Worm (Caenorhabditis elegans): ENCODE results near the gene sma-4.

The sma-4 gene

ce11 chrIII:5814799-5815198 lies 1.2 kb upstream of the sma-4 start, which contains the start of gene R12B2.7 (continued):
- TF ChIP-seq efl-1 (optimal IDR thresholded peaks at IDR 0.05) (peak in 1 of 2 experiments; percentile 14), efl-1 (GFP tag; optimal IDR thresholded peaks at IDR 0.05 in 1 of 2) (peak in 1 of 2 experiments; percentile 58)

- TF ChIP-seq unc-86 (tag; optimal IDR thresholded peaks at IDR 0.05): peak; percentile 18
- TF ChIP-seq ceh-90 (tag; optimal IDR thresholded peaks at IDR 0.05): no peak
- TF ChIP-seq ama-1 (optimal IDR thresholded peaks at IDR 0.05): no peak
- no peak for TF ChIP-seq fkh-10 (GFP tag; optimal IDR thresholded peaks at IDR 0.05)
- TF ChIP-seq nhr-77 (tag; optimal IDR thresholded peaks at IDR 0.05): no peak
- TF ChIP-seq sptf-1 (tag; optimal IDR thresholded peaks at IDR 0.05): no peak
- TF ChIP-seq elt-2 (tag; optimal IDR thresholded peaks at IDR 0.05): no peak
- no peak for TF ChIP-seq nhr-84 (tag; optimal IDR thresholded peaks at IDR 0.05)
- TF ChIP-seq skn-1 (tag; optimal IDR thresholded peaks at IDR 0.05): no peak
- TF ChIP-seq alr-1 (tag; optimal IDR thresholded peaks at IDR 0.05; ENCODE audit: borderline replicate concordance): no peak
- no peak for TF ChIP-seq ceh-88 (GFP tag; IDR thresholded peaks at IDR 0.05)
- TF ChIP-seq dpl-1 (GFP tag; optimal IDR thresholded peaks at IDR 0.05): no peak
- no peak for TF ChIP-seq nhr-12 (tag; optimal IDR thresholded peaks at IDR 0.05)
- TF ChIP-seq lin-14 (GFP tag; optimal IDR thresholded peaks at IDR 0.05): peak; percentile 56
- no peak for TF ChIP-seq F16B12.6 (tag; optimal IDR thresholded peaks at IDR 0.05)
These were observed 6.8 kb downstream of the sma-4 start for ce11 chrIII:5822816-5823215.

DNA sequence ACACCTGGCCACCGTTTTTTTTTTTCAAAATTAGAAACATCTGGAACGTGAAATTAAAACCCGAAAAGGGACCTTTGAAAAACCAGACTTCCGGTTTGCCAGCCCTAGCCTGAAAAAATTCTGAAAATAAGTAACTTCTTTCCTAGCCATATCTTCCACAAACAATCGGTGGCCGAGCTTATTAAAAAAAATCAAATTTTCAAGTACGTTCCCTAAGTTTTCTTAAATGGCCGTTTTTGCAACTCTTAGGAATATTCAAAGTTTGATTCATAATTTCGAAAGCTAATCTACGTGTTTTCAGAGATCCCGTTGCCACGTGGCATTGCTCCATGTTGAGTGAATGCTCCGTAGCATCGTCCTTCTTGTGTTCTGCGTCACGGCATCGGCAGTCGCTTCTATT lies 7.6 kb downstream of the sma-4 start, which contains the start of gene R12B2.8:
Gene R12B2.8 (plus strand): TSS at position 301 of the 400 bp plus-strand sequence.
- no peak for TF ChIP-seq nhr-84 (tag; optimal IDR thresholded peaks at IDR 0.05)
- no peak for TF ChIP-seq aly-2 (tag; optimal IDR thresholded peaks at IDR 0.05)
- TF ChIP-seq unc-98 (GFP tag; IDR thresholded peaks at IDR 0.05): no peak
- no peak for TF ChIP-seq mab-9 (GFP tag; IDR thresholded peaks at IDR 0.05)
- no peak for TF ChIP-seq skn-1 (tag; optimal IDR thresholded peaks at IDR 0.05)
- TF ChIP-seq dpl-1 (GFP tag; optimal IDR thresholded peaks at IDR 0.05): no peak
- no peak for TF ChIP-seq unc-86 (tag; optimal IDR thresholded peaks at IDR 0.05)
- TF ChIP-seq snpc-4 (tag; optimal IDR thresholded peaks at IDR 0.05): no peak

- TF ChIP-seq ama-1 (optimal IDR thresholded peaks at IDR 0.05) (no peak), fkh-4 (tag; optimal IDR thresholded peaks at IDR 0.05; ENCODE audit: borderline replicate concordance) (peak; percentile 34), dsc-1 (tag; optimal IDR thresholded peaks at IDR 0.05) (peak; percentile 85), pag-3 (tag; optimal IDR thresholded peaks at IDR 0.05; ENCODE audit: borderline replicate concordance, insufficient read depth) (no peak), hlh-4 (tag; optimal IDR thresholded peaks at IDR 0.05) (no peak), lin-14 (GFP tag; optimal IDR thresholded peaks at IDR 0.05) (peak; percentile 58), nhr-47 (tag; optimal IDR thresholded peaks at IDR 0.05) (no peak), unc-86 (tag; optimal IDR thresholded peaks at IDR 0.05) (peak; percentile 72), zip-4 (GFP tag; optimal IDR thresholded peaks at IDR 0.05) (no peak), ces-1 (GFP tag; optimal IDR thresholded peaks at IDR 0.05) (no peak), ets-5 (GFP tag; IDR thresholded peaks at IDR 0.05) (no peak), nhr-20 (tag; optimal IDR thresholded peaks at IDR 0.05) (no peak), nhr-77 (tag; optimal IDR thresholded peaks at IDR 0.05) (no peak), mab-9 (GFP tag; IDR thresholded peaks at IDR 0.05) (no peak), jun-1 (tag; optimal IDR thresholded peaks at IDR 0.05) (no peak), lin-39 (tag; optimal IDR thresholded peaks at IDR 0.05) (no peak), grh-1 (GFP tag; IDR thresholded peaks at IDR 0.05) (no peak), rnt-1 (tag; optimal IDR thresholded peaks at IDR 0.05) (no peak)
These were observed 8.5 kb downstream of the sma-4 start for ce11 chrIII:5824450-5824972.

DNA sequence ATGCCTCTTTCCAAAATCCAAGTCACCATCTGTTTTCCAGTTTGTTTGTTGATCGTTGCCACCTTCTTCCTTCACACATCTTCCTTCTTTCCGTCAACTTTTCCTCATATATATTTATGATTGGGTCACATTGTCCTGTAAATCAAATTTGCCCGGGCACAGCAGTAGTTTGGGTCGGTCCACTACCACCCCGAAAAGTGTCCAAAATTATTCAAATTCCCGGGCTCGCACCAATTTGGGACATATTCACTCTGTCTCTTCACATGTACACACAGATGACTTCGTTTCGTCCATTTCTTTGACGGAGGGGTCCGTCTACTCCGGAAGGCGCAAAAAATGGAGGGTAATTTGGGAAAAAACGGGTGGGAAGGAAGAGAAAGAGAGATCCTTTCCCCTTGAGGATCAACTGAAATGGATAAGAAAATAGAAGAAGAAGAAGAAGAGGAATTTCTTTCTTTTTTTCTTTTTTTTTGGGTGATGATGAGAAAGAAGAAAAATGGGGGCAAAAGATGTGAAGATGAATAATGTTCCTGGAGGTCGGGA lies 10.9 kb downstream of the sma-4 start:
- TF ChIP-seq nhr-47 (tag; optimal IDR thresholded peaks at IDR 0.05): peak; percentile 5
- no peak for TF ChIP-seq lin-13 (GFP tag; optimal IDR thresholded peaks at IDR 0.05)
- no peak for TF ChIP-seq tlp-1 (tag; optimal IDR thresholded peaks at IDR 0.05)
- no peak for TF ChIP-seq fkh-8 (tag; optimal IDR thresholded peaks at IDR 0.05)
- no peak for TF ChIP-seq unc-98 (GFP tag; IDR thresholded peaks at IDR 0.05)
- peak in 1 of 3 experiments; percentile 20 for TF ChIP-seq dpl-1 (GFP tag; optimal IDR thresholded peaks at IDR 0.05)
- TF ChIP-seq pag-3 (tag; optimal IDR thresholded peaks at IDR 0.05; ENCODE audit: borderline replicate concordance, insufficient read depth): no peak
- TF ChIP-seq alr-1 (tag; optimal IDR thresholded peaks at IDR 0.05; ENCODE audit: borderline replicate concordance): no peak
- peak; percentile 19 for TF ChIP-seq nhr-71 (tag; optimal IDR thresholded peaks at IDR 0.05)
- peak; percentile 82 for TF ChIP-seq lin-14 (GFP tag; optimal IDR thresholded peaks at IDR 0.05)
